Fruit fly (Drosophila melanogaster) whole organism, embryonic: Measurements from ENCODE around the gene CG13995.

Experiments
- ATbp ChIP-seq: fragments of 200-800 bp; sonication (Bioruptor generic); optimal IDR thresholded peaks from 2 replicates; lab custom pipeline; 2017; ENCODE audit warnings: missing biosample characterization, mild to moderate bottlenecking, missing genetic modification characterization, missing genetic modification reagents
- C15 ChIP-seq: fragments of 200-800 bp; sonication (Bioruptor generic); IDR thresholded peaks from 3 replicates; pipeline ENCODE4 v1.3.6; 2022; ENCODE audit warnings: missing biosample characterization, missing genetic modification characterization
- CG11085 ChIP-seq: fragments of 200-800 bp; sonication (Bioruptor generic); IDR thresholded peaks from 2 replicates; pipeline ENCODE4 v1.3.6; 2022; ENCODE audit warnings: missing biosample characterization, missing genetic modification characterization
- CG11093 ChIP-seq: fragments of 200-800 bp; sonication (Bioruptor generic); IDR thresholded peaks from 3 replicates; pipeline ENCODE4 v1.3.6; 2022; ENCODE audit warnings: missing biosample characterization, missing genetic modification characterization
- CG12299 ChIP-seq: fragments of 200-800 bp; sonication (Bioruptor generic); optimal IDR thresholded peaks from 2 replicates; lab custom pipeline; 2018; ENCODE audit warnings: missing biosample characterization, mild to moderate bottlenecking, missing genetic modification characterization
- CG12659 ChIP-seq: fragments of 200-800 bp; sonication (Bioruptor generic); optimal IDR thresholded peaks from 3 replicates; lab custom pipeline; 2017; ENCODE audit warnings: mild to moderate bottlenecking, missing biosample characterization, missing genetic modification reagents, missing genetic modification characterization
- CG13123 ChIP-seq: fragments of 200-800 bp; sonication (Bioruptor generic); optimal IDR thresholded peaks from 2 replicates; lab custom pipeline; 2016; ENCODE audit warnings: missing biosample characterization, missing genetic modification characterization
- CG14710 ChIP-seq: fragments of 200-800 bp; sonication (Bioruptor generic); optimal IDR thresholded peaks from 3 replicates; lab custom pipeline; 2019; ENCODE audit warnings: missing biosample characterization, mild to moderate bottlenecking, missing genetic modification characterization, moderate library complexity
- CG15696 ChIP-seq: fragments of 200-800 bp; sonication (Bioruptor generic); optimal IDR thresholded peaks from 2 replicates; lab custom pipeline; 2019; ENCODE audit warnings: missing biosample characterization, mild to moderate bottlenecking, missing genetic modification characterization, moderate library complexity
- CG17385 ChIP-seq: fragments of 200-800 bp; sonication (Bioruptor generic); optimal IDR thresholded peaks from 3 replicates; lab custom pipeline; 2018; ENCODE audit warnings: missing biosample characterization, mild to moderate bottlenecking, missing genetic modification characterization
- CG31224 ChIP-seq: fragments of 200-800 bp; sonication (Bioruptor generic); IDR thresholded peaks from 2 replicates; pipeline ENCODE4 v1.3.6; 2022; ENCODE audit warnings: missing biosample characterization, missing genetic modification characterization
- CG31388 ChIP-seq: fragments of 200-800 bp; sonication (Bioruptor generic); optimal IDR thresholded peaks from 2 replicates; lab custom pipeline; 2016; ENCODE audit warnings: missing biosample characterization, missing genetic modification characterization
- CG31441 ChIP-seq: fragments of 200-800 bp; sonication (Bioruptor generic); IDR thresholded peaks from 2 replicates; pipeline ENCODE4 v1.3.6; 2022; ENCODE audit warnings: missing biosample characterization, missing genetic modification characterization
- CG3163 ChIP-seq: fragments of 200-800 bp; sonication (Bioruptor generic); optimal IDR thresholded peaks from 3 replicates; lab custom pipeline; 2016; ENCODE audit warnings: missing biosample characterization, missing genetic modification characterization
- CG3847 ChIP-seq: fragments of 200-800 bp; sonication (Bioruptor generic); IDR thresholded peaks from 2 replicates; pipeline ENCODE4 v1.3.6; 2022; ENCODE audit warnings: missing biosample characterization, missing genetic modification characterization
- CG42726 ChIP-seq: fragments of 200-800 bp; sonication (Bioruptor generic); IDR thresholded peaks from 2 replicates; pipeline ENCODE4 v1.3.6; 2022; ENCODE audit warnings: missing biosample characterization, missing genetic modification characterization; ENCODE audit not compliant: partially characterized antibody
- CG5953 ChIP-seq: fragments of 200-800 bp; sonication (Bioruptor generic); IDR thresholded peaks from 2 replicates; pipeline ENCODE4 v1.3.6; 2022; ENCODE audit warnings: missing biosample characterization, missing genetic modification characterization
- CG7357 ChIP-seq: fragments of 200-800 bp; sonication (Bioruptor generic); IDR thresholded peaks from 3 replicates; pipeline ENCODE4 v1.3.6; 2022; ENCODE audit warnings: missing biosample characterization, missing genetic modification characterization
- CG8290 ChIP-seq, 3 experiments: fragments of 200-800 bp; sonication (Bioruptor generic); optimal IDR thresholded peaks; 2 replicates each; lab custom pipeline; 2016 to 2019; ENCODE audit warnings: missing biosample characterization in 3 of 3, missing genetic modification characterization in 3 of 3, mild to moderate bottlenecking in 2 of 3, moderate library complexity in 1 of 3
- CG8924 ChIP-seq: fragments of 200-800 bp; optimal IDR thresholded peaks from 3 replicates; lab custom pipeline; 2019; ENCODE audit warnings: missing biosample characterization, mild to moderate bottlenecking, missing genetic modification characterization, moderate library complexity
- CG8944 ChIP-seq: fragments of 200-800 bp; sonication (Bioruptor generic); optimal IDR thresholded peaks from 3 replicates; lab custom pipeline; 2016; ENCODE audit warnings: missing biosample characterization, missing genetic modification characterization
- CG9932 ChIP-seq: fragments of 200-800 bp; sonication (Bioruptor generic); IDR thresholded peaks from 2 replicates; pipeline ENCODE4 v1.3.6; 2022; ENCODE audit warnings: missing biosample characterization, missing genetic modification characterization
- CHES-1-like ChIP-seq: fragments of 200-800 bp; sonication (Bioruptor generic); optimal IDR thresholded peaks from 2 replicates; lab custom pipeline; 2016; ENCODE audit warnings: missing biosample characterization, missing genetic modification characterization
- H2.0 ChIP-seq: fragments of 200-800 bp; sonication (Bioruptor generic); IDR thresholded peaks from 2 replicates; pipeline ENCODE4 v1.3.6; 2022; ENCODE audit warnings: missing biosample characterization, missing genetic modification characterization
- HmgZ ChIP-seq: fragments of 200-800 bp; sonication (Bioruptor generic); optimal IDR thresholded peaks from 2 replicates; lab custom pipeline; 2018; ENCODE audit warnings: missing biosample characterization, mild to moderate bottlenecking, missing genetic modification characterization
- MBD-R2 ChIP-seq: fragments of 200-800 bp; sonication (Bioruptor generic); IDR thresholded peaks from 2 replicates; pipeline ENCODE4 v1.3.6; 2022; ENCODE audit warnings: missing biosample characterization, missing genetic modification characterization
- Mes4 ChIP-seq: fragments of 200-800 bp; sonication (Bioruptor generic); optimal IDR thresholded peaks from 2 replicates; lab custom pipeline; 2016; ENCODE audit warnings: missing biosample characterization, missing genetic modification characterization
- NFAT ChIP-seq: fragments of 200-800 bp; sonication (Bioruptor generic); IDR thresholded peaks from 2 replicates; pipeline ENCODE4 v1.3.6; 2022; ENCODE audit warnings: missing biosample characterization, missing genetic modification characterization
- Oaz ChIP-seq: fragments of 200-800 bp; sonication (Bioruptor generic); IDR thresholded peaks from 2 replicates; pipeline ENCODE4 v1.3.6; 2022; ENCODE audit warnings: missing biosample characterization, missing genetic modification characterization
- Sin3A ChIP-seq: fragments of >200 bp; optimal IDR thresholded peaks from 2 replicates; lab custom pipeline; 2018
- Tbp ChIP-seq: fragments of >200 bp; optimal IDR thresholded peaks from 2 replicates; lab custom pipeline; 2018; ENCODE audit warnings: missing biosample characterization, missing genetic modification characterization
- Xrp1 ChIP-seq: fragments of 200-800 bp; sonication (Bioruptor generic); IDR thresholded peaks from 2 replicates; pipeline ENCODE4 v1.3.6; 2022; ENCODE audit warnings: missing biosample characterization, missing genetic modification characterization
- ac ChIP-seq: fragments of 200-800 bp; sonication (Bioruptor generic); optimal IDR thresholded peaks from 3 replicates; lab custom pipeline; 2017; ENCODE audit warnings: missing biosample characterization, mild to moderate bottlenecking, missing genetic modification characterization
- exex ChIP-seq: fragments of 200-800 bp; sonication (Bioruptor generic); optimal IDR thresholded peaks from 4 replicates; lab custom pipeline; 2018; ENCODE audit warnings: missing biosample characterization, mild to moderate bottlenecking, missing genetic modification characterization, moderate library complexity
- fd102C ChIP-seq: fragments of 200-800 bp; sonication (Bioruptor generic); optimal IDR thresholded peaks from 2 replicates; lab custom pipeline; 2018; ENCODE audit warnings: missing biosample characterization, mild to moderate bottlenecking, missing genetic modification characterization, moderate library complexity
- fru ChIP-seq: fragments of >200 bp; optimal IDR thresholded peaks from 2 replicates; lab custom pipeline; 2017
- gcm2 ChIP-seq: fragments of 200-800 bp; sonication (Bioruptor generic); optimal IDR thresholded peaks from 2 replicates; lab custom pipeline; 2016; ENCODE audit warnings: missing biosample characterization, missing genetic modification characterization
- gro ChIP-seq: fragments of 200-800 bp; sonication (Bioruptor generic); optimal IDR thresholded peaks from 2 replicates; lab custom pipeline; 2016; ENCODE audit warnings: missing biosample characterization, missing genetic modification characterization
- gsb-n ChIP-seq: fragments of 200-800 bp; sonication (Bioruptor generic); optimal IDR thresholded peaks from 3 replicates; lab custom pipeline; 2018; ENCODE audit warnings: missing biosample characterization, mild to moderate bottlenecking, missing genetic modification characterization
- jumu ChIP-seq: fragments of 200-800 bp; sonication (Bioruptor generic); optimal IDR thresholded peaks from 3 replicates; lab custom pipeline; 2016; ENCODE audit warnings: missing biosample characterization, missing genetic modification characterization
- lbe ChIP-seq: fragments of 200-800 bp; sonication (Bioruptor generic); optimal IDR thresholded peaks from 2 replicates; lab custom pipeline; 2016; ENCODE audit warnings: missing biosample characterization, mild to moderate bottlenecking, missing genetic modification characterization
- mirr ChIP-seq: fragments of 200-800 bp; sonication (Bioruptor generic); optimal IDR thresholded peaks from 3 replicates; lab custom pipeline; 2018; ENCODE audit warnings: missing biosample characterization, mild to moderate bottlenecking, missing genetic modification characterization
- nmo ChIP-seq: fragments of 200-800 bp; sonication (Bioruptor generic); optimal IDR thresholded peaks from 2 replicates; lab custom pipeline; 2018; ENCODE audit warnings: missing biosample characterization, mild to moderate bottlenecking, missing genetic modification characterization, moderate library complexity
- oc ChIP-seq: fragments of 200-800 bp; sonication (Bioruptor generic); optimal IDR thresholded peaks from 2 replicates; lab custom pipeline; 2018; ENCODE audit warnings: missing biosample characterization, mild to moderate bottlenecking, missing genetic modification characterization, moderate library complexity
- row ChIP-seq: fragments of 200-800 bp; sonication (Bioruptor generic); IDR thresholded peaks from 3 replicates; pipeline ENCODE4 v1.3.6; 2022; ENCODE audit warnings: missing biosample characterization, missing genetic modification characterization
- slbo ChIP-seq: fragments of 200-800 bp; sonication (Bioruptor generic); IDR thresholded peaks from 2 replicates; pipeline ENCODE4 v1.3.6; 2022; ENCODE audit warnings: missing biosample characterization, missing genetic modification characterization
- sob ChIP-seq: fragments of 200-800 bp; sonication (Bioruptor generic); IDR thresholded peaks from 2 replicates; pipeline ENCODE4 v1.3.6; 2022; ENCODE audit warnings: missing biosample characterization, missing genetic modification characterization
- tup ChIP-seq: fragments of 200-800 bp; sonication (Bioruptor generic); optimal IDR thresholded peaks from 2 replicates; lab custom pipeline; 2016; ENCODE audit warnings: missing biosample characterization, mild to moderate bottlenecking, missing genetic modification characterization, moderate library complexity
- yki ChIP-seq: fragments of >200 bp; optimal IDR thresholded peaks from 3 replicates; lab custom pipeline; 2018

CG13995 gene

dm6 chr2L:6088371-6089365 lies 34.6 kb downstream of the CG13995 start (continued):
- no peak for TF ChIP-seq Sin3A
- no peak for TF ChIP-seq CG11085 (GFP tag; lab: Robert Waterston, UW)
- peak; percentile 100 for TF ChIP-seq CG42726
- TF ChIP-seq gsb-n (tag; lab: Kevin White, UChicago): no peak
- no peak for TF ChIP-seq gcm2 (GFP tag; lab: Kevin White, UChicago)
- no peak for TF ChIP-seq CHES-1-like (GFP tag; lab: Kevin White, UChicago)
- TF ChIP-seq CG7357: no peak
- TF ChIP-seq CG3847 (GFP tag; lab: Robert Waterston, UW): 0 out of 2 replicates have a peak, but pooled peaks have one; percentile 24
- TF ChIP-seq CG9932 (GFP tag; lab: Robert Waterston, UW): peak; percentile 39; the same call in 1 of the 2 replicates
- TF ChIP-seq exex (tag; lab: Kevin White, UChicago): peak; percentile 6
- peak; percentile 1 for TF ChIP-seq ac
- TF ChIP-seq C15 (GFP tag; lab: Robert Waterston, UW): no peak
- no peak for TF ChIP-seq MBD-R2 (GFP tag; lab: Robert Waterston, UW)
- no peak for TF ChIP-seq CG31224
- peak; percentile 1 for TF ChIP-seq CG15696 (tag; lab: Kevin White, UChicago)
- peak; percentile 55 for TF ChIP-seq gro (GFP tag; lab: Kevin White, UChicago)
- peak; percentile 29 for TF ChIP-seq fd102C (GFP tag; lab: Kevin White, UChicago)
- TF ChIP-seq oc (tag; lab: Kevin White, UChicago): peak; percentile 68
- TF ChIP-seq CG3163: peak; percentile 44
- no peak for TF ChIP-seq Tbp (GFP tag; lab: Kevin White, UChicago)
- TF ChIP-seq slbo (GFP tag; lab: Robert Waterston, UW): peak; percentile 15; the same call in 1 of the 2 replicates
- no peak for TF ChIP-seq jumu (GFP tag; lab: Kevin White, UChicago)
- TF ChIP-seq fru (lab: Kevin White, UChicago): peak; percentile 66
- TF ChIP-seq Oaz (GFP tag; lab: Robert Waterston, UW): no peak
- TF ChIP-seq CG12659 (GFP tag; lab: Kevin White, UChicago): peak; percentile 12
- no peak for TF ChIP-seq yki
- 0 out of 2 replicates have a peak, but pooled peaks have one; percentile 5 for TF ChIP-seq Xrp1 (GFP tag; lab: Robert Waterston, UW)
- TF ChIP-seq CG31388 (GFP tag; lab: Kevin White, UChicago): no peak
- no peak for TF ChIP-seq tup (GFP tag; lab: Kevin White, UChicago)
- TF ChIP-seq CG8944 (GFP tag; lab: Kevin White, UChicago): no peak
- peak; percentile 86 for TF ChIP-seq HmgZ
- TF ChIP-seq NFAT (GFP tag; lab: Robert Waterston, UW): peak; percentile 51; the same call in 1 of the 2 replicates
- TF ChIP-seq CG8924 (tag; lab: Kevin White, UChicago): peak; percentile 62
- 0 out of 2 replicates have a peak, but pooled peaks have one; percentile 20 for TF ChIP-seq CG5953 (GFP tag; lab: Robert Waterston, UW)
- peak; percentile 12 for TF ChIP-seq nmo
- no peak for TF ChIP-seq CG11093 (GFP tag; lab: Robert Waterston, UW)
- no peak for TF ChIP-seq H2.0
- peak; percentile 100 for TF ChIP-seq CG17385 (GFP tag; lab: Kevin White, UChicago)
- peak; percentile 58 for TF ChIP-seq sob (GFP tag; lab: Robert Waterston, UW)
- no peak for TF ChIP-seq Mes4 (GFP tag; lab: Kevin White, UChicago)
- TF ChIP-seq mirr (GFP tag; lab: Kevin White, UChicago): peak; percentile 94
- TF ChIP-seq CG13123 (GFP tag; lab: Kevin White, UChicago): no peak
- TF ChIP-seq CG8290 (GFP tag; optimal IDR thresholded peaks at IDR 0.05; lab: Kevin White, UChicago): no peak
- TF ChIP-seq CG8290 (tag; optimal IDR thresholded peaks at IDR 0.05; lab: Kevin White, UChicago): peak in 1 of 2 experiments; percentile 73
- TF ChIP-seq row (GFP tag; lab: Robert Waterston, UW): peak; percentile 14; the same call in 2 of the 3 replicates
- no peak for TF ChIP-seq ATbp
- TF ChIP-seq CG12299 (tag; lab: Kevin White, UChicago): peak; percentile 13
- TF ChIP-seq lbe (GFP tag; lab: Kevin White, UChicago): peak; percentile 3
- TF ChIP-seq CG31441 (GFP tag; lab: Robert Waterston, UW): 0 out of 2 replicates have a peak, but pooled peaks have one; percentile 13
- no peak for TF ChIP-seq CG14710
